Fruit fly (Drosophila melanogaster): ENCODE data around the gene Cpr67Fa1.

The Cpr67Fa1 gene

DNA sequence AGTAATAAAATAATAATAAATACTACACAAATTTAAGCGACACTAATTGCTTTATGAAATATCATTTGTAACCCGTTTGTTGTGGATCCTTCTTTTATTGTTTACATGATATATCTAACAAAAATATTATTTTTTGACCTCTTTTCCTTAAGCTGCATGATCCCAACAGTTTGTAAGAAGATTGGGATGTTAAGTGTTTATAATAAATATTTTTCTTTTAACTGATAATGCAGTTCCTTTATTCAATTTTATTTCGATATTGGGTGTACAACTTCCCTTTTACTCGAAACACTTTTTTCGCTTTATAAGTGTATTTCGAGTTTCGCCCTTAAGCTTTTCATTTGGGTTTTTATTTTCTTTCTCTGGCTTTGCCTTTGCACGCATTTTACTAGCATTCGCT, 36.2 kb upstream of the Cpr67Fa1 start:
- TF ChIP-seq acj6 (GFP tag; optimal IDR thresholded peaks at IDR 0.05) (peak; percentile 42), OdsH (GFP tag; optimal IDR thresholded peaks at IDR 0.05) (peak; percentile 19), CG16779 (tag; optimal IDR thresholded peaks at IDR 0.05) (no peak), CG32006 (GFP tag; optimal IDR thresholded peaks at IDR 0.05) (peak; percentile 72), spab (GFP tag; optimal IDR thresholded peaks at IDR 0.05) (no peak), CG10631 (GFP tag; optimal IDR thresholded peaks at IDR 0.05) (peak; percentile 42), CG6792 (GFP tag; optimal IDR thresholded peaks at IDR 0.05) (no peak), Eip75B (GFP tag; optimal IDR thresholded peaks at IDR 0.05) (no peak), CG31627 (GFP tag; optimal IDR thresholded peaks at IDR 0.05) (no peak), CG3919 (GFP tag; optimal IDR thresholded peaks at IDR 0.05) (no peak), ss (GFP tag; optimal IDR thresholded peaks at IDR 0.05) (no peak), dac (GFP tag; optimal IDR thresholded peaks at IDR 0.05) (no peak), CG7368 (GFP tag; optimal IDR thresholded peaks at IDR 0.05) (no peak), fd59A (GFP tag; optimal IDR thresholded peaks at IDR 0.05) (no peak), esn (GFP tag; optimal IDR thresholded peaks at IDR 0.05) (no peak), Hr4 (GFP tag; optimal IDR thresholded peaks at IDR 0.05) (peak; percentile 57), CG4318 (GFP tag; optimal IDR thresholded peaks at IDR 0.05) (peak; percentile 48), CG11762 (GFP tag; optimal IDR thresholded peaks at IDR 0.05; ENCODE audit: insufficient read depth) (no peak), CG6276 (GFP tag; optimal IDR thresholded peaks at IDR 0.05) (no peak), topi (GFP tag; optimal IDR thresholded peaks at IDR 0.05) (peak; percentile 9), dsx (GFP tag; optimal IDR thresholded peaks at IDR 0.05; ENCODE audit: poor library complexity, severe bottlenecking) (no peak), Eip78C (GFP tag) (peak; percentile 86), CG9139 (GFP tag; optimal IDR thresholded peaks at IDR 0.05) (no peak), svp (GFP tag) (peak; percentile 29), Smox (GFP tag; optimal IDR thresholded peaks at IDR 0.05) (peak; percentile 10), Blimp-1 (GFP tag; optimal IDR thresholded peaks at IDR 0.05) (no peak), Met (GFP tag; optimal IDR thresholded peaks at IDR 0.05) (peak; percentile 16), Ets96B (tag; optimal IDR thresholded peaks at IDR 0.05) (peak; percentile 20), Sox14 (GFP tag; optimal IDR thresholded peaks at IDR 0.05) (no peak), CG3032 (tag; optimal IDR thresholded peaks at IDR 0.05) (peak; percentile 27), fd85E (GFP tag; optimal IDR thresholded peaks at IDR 0.05) (no peak), pdm3 (GFP tag; optimal IDR thresholded peaks at IDR 0.05) (peak; percentile 18), achi (GFP tag; optimal IDR thresholded peaks at IDR 0.05) (no peak)

- peak; percentile 36; the same call in 1 of the 3 replicates for TF ChIP-seq CG8119 (GFP tag; IDR thresholded peaks at IDR 0.05)
- TF ChIP-seq Sox14 (GFP tag; optimal IDR thresholded peaks at IDR 0.05), result no peak
- TF ChIP-seq CG6792 (GFP tag; optimal IDR thresholded peaks at IDR 0.05), result no peak
- no peak for TF ChIP-seq acj6 (GFP tag; optimal IDR thresholded peaks at IDR 0.05)
- no peak for TF ChIP-seq pdm3 (GFP tag; optimal IDR thresholded peaks at IDR 0.05)
- TF ChIP-seq CG8632 (GFP tag; optimal IDR thresholded peaks at IDR 0.05), result no peak
- no peak for TF ChIP-seq fd59A (GFP tag; optimal IDR thresholded peaks at IDR 0.05)
- no peak for TF ChIP-seq CG4318 (GFP tag; optimal IDR thresholded peaks at IDR 0.05)
- TF ChIP-seq CG8319 (GFP tag; optimal IDR thresholded peaks at IDR 0.05), result no peak
- no peak for TF ChIP-seq CG11902 (GFP tag; optimal IDR thresholded peaks at IDR 0.05)
- no peak for TF ChIP-seq spab (GFP tag; optimal IDR thresholded peaks at IDR 0.05)
- TF ChIP-seq cyc (GFP tag; optimal IDR thresholded peaks at IDR 0.05), result no peak
- no peak for TF ChIP-seq Blimp-1 (GFP tag; optimal IDR thresholded peaks at IDR 0.05)
- TF ChIP-seq CG31627 (GFP tag; optimal IDR thresholded peaks at IDR 0.05), result no peak
- no peak for TF ChIP-seq vri (GFP tag; optimal IDR thresholded peaks at IDR 0.05)
- TF ChIP-seq Smox (GFP tag; optimal IDR thresholded peaks at IDR 0.05), result no peak
- TF ChIP-seq Ets96B (tag; optimal IDR thresholded peaks at IDR 0.05), result no peak
- TF ChIP-seq Eip93F (GFP tag; optimal IDR thresholded peaks at IDR 0.05), result no peak
- TF ChIP-seq dac (GFP tag; optimal IDR thresholded peaks at IDR 0.05), result no peak
- TF ChIP-seq Lpt (GFP tag; optimal IDR thresholded peaks at IDR 0.05), result peak; percentile 49
- no peak for TF ChIP-seq svp (GFP tag)
- TF ChIP-seq CG11294 (GFP tag; IDR thresholded peaks at IDR 0.05), result no peak
- no peak for TF ChIP-seq CG11762 (GFP tag; optimal IDR thresholded peaks at IDR 0.05; ENCODE audit: insufficient read depth)
- TF ChIP-seq net (GFP tag; optimal IDR thresholded peaks at IDR 0.05), result no peak
- no peak for TF ChIP-seq Hr4 (GFP tag; optimal IDR thresholded peaks at IDR 0.05)
- no peak for TF ChIP-seq dsx (GFP tag; optimal IDR thresholded peaks at IDR 0.05; ENCODE audit: poor library complexity, severe bottlenecking)
- 0 out of 2 replicates have a peak, but pooled peaks have one; percentile 7 for TF ChIP-seq CG15336 (GFP tag; IDR thresholded peaks at IDR 0.05)
- no peak for TF ChIP-seq CG32006 (GFP tag; optimal IDR thresholded peaks at IDR 0.05)
- TF ChIP-seq CG6854 (GFP tag; optimal IDR thresholded peaks at IDR 0.05), result no peak
- no peak for TF ChIP-seq CG6276 (GFP tag; optimal IDR thresholded peaks at IDR 0.05)
- TF ChIP-seq Hr39 (GFP tag; optimal IDR thresholded peaks at IDR 0.05), result no peak
- TF ChIP-seq salr (GFP tag; optimal IDR thresholded peaks at IDR 0.05), result no peak
- TF ChIP-seq eg (GFP tag; IDR thresholded peaks at IDR 0.05), result peak; percentile 35; the same call in 2 of the 3 replicates
- no peak for TF ChIP-seq Met (GFP tag; optimal IDR thresholded peaks at IDR 0.05)
These were observed 35.8 kb upstream of the Cpr67Fa1 start for dm6 chr3L:10854026-10854425.

Data from whole organism, prepupa.